Fruit fly (Drosophila melanogaster) whole organism, embryonic: Measurements from ENCODE around the gene CG14052.

Source experiments
- Atf-2 ChIP-seq: fragments of 200-800 bp; sonication (Bioruptor generic); optimal IDR thresholded peaks from 2 replicates; lab custom pipeline; 2016; ENCODE audit warnings: missing biosample characterization, missing genetic modification characterization
- Atf6 ChIP-seq: fragments of 200-800 bp; sonication (Bioruptor generic); IDR thresholded peaks from 2 replicates; pipeline ENCODE4 v1.3.6; 2022; ENCODE audit warnings: missing biosample characterization, missing genetic modification characterization
- CG10321 ChIP-seq: fragments of 200-800 bp; sonication (Bioruptor generic); IDR thresholded peaks from 2 replicates; pipeline ENCODE4 v1.3.6; 2022; ENCODE audit warnings: missing biosample characterization, missing genetic modification characterization
- CG10565 ChIP-seq: fragments of 200-800 bp; sonication (Bioruptor generic); optimal IDR thresholded peaks from 3 replicates; lab custom pipeline; 2016; ENCODE audit warnings: missing biosample characterization, mild to moderate bottlenecking, missing genetic modification characterization
- CG11696 ChIP-seq: fragments of 200-800 bp; sonication (Bioruptor generic); IDR thresholded peaks from 2 replicates; pipeline ENCODE4 v1.3.6; 2022; ENCODE audit warnings: missing biosample characterization, missing genetic modification characterization
- CG12071 ChIP-seq: fragments of 200-800 bp; sonication (Bioruptor generic); optimal IDR thresholded peaks from 3 replicates; lab custom pipeline; 2018; ENCODE audit warnings: missing biosample characterization, mild to moderate bottlenecking, missing genetic modification characterization
- CG12104 ChIP-seq: fragments of 200-800 bp; sonication (Bioruptor generic); optimal IDR thresholded peaks from 3 replicates; lab custom pipeline; 2016; ENCODE audit warnings: missing biosample characterization, missing genetic modification characterization
- CG12155 ChIP-seq: fragments of 200-800 bp; sonication (Bioruptor generic); optimal IDR thresholded peaks from 3 replicates; lab custom pipeline; 2016; ENCODE audit warnings: missing biosample characterization, missing genetic modification characterization
- CG15601 ChIP-seq: fragments of 200-800 bp; sonication (Bioruptor generic); optimal IDR thresholded peaks from 3 replicates; lab custom pipeline; 2019; ENCODE audit warnings: missing biosample characterization, mild to moderate bottlenecking, missing genetic modification characterization, moderate library complexity
- CG1603 ChIP-seq: fragments of 200-800 bp; sonication (Bioruptor generic); optimal IDR thresholded peaks from 2 replicates; lab custom pipeline; 2019; ENCODE audit warnings: missing biosample characterization, mild to moderate bottlenecking, missing genetic modification characterization, moderate library complexity
- CG17568 ChIP-seq: fragments of 200-800 bp; sonication (Bioruptor generic); optimal IDR thresholded peaks from 2 replicates; lab custom pipeline; 2018; ENCODE audit warnings: missing biosample characterization, mild to moderate bottlenecking, missing genetic modification characterization, moderate library complexity
- CG1792 ChIP-seq: fragments of 200-800 bp; sonication (Bioruptor generic); optimal IDR thresholded peaks from 2 replicates; lab custom pipeline; 2016; ENCODE audit warnings: missing biosample characterization, missing genetic modification characterization
- CG1832 ChIP-seq: fragments of 200-800 bp; sonication (Bioruptor generic); optimal IDR thresholded peaks from 2 replicates; lab custom pipeline; 2017; ENCODE audit warnings: missing biosample characterization, mild to moderate bottlenecking, missing genetic modification characterization, inconsistent platforms
- CG2199 ChIP-seq: fragments of 200-800 bp; sonication (Bioruptor generic); IDR thresholded peaks from 3 replicates; pipeline ENCODE4 v1.3.6; 2022; ENCODE audit warnings: missing biosample characterization, missing genetic modification characterization
- CG2678 ChIP-seq: fragments of 200-800 bp; sonication (Bioruptor generic); optimal IDR thresholded peaks from 3 replicates; lab custom pipeline; 2019; ENCODE audit warnings: missing biosample characterization, mild to moderate bottlenecking, missing genetic modification characterization, moderate library complexity
- CG31388 ChIP-seq: fragments of 200-800 bp; sonication (Bioruptor generic); optimal IDR thresholded peaks from 2 replicates; lab custom pipeline; 2016; ENCODE audit warnings: missing biosample characterization, missing genetic modification characterization
- CG6654 ChIP-seq: fragments of 200-800 bp; sonication (Bioruptor generic); optimal IDR thresholded peaks from 2 replicates; lab custom pipeline; 2017; ENCODE audit warnings: missing biosample characterization, mild to moderate bottlenecking, missing genetic modification characterization
- CG8388 ChIP-seq: fragments of 200-800 bp; sonication (Bioruptor generic); optimal IDR thresholded peaks from 2 replicates; lab custom pipeline; 2019; ENCODE audit warnings: missing biosample characterization, mild to moderate bottlenecking, missing genetic modification characterization, moderate library complexity
- D19A ChIP-seq: fragments of 200-800 bp; optimal IDR thresholded peaks from 3 replicates; lab custom pipeline; 2019; ENCODE audit warnings: missing biosample characterization, mild to moderate bottlenecking, missing genetic modification characterization, moderate library complexity
- Dbx ChIP-seq: fragments of 200-800 bp; sonication (Bioruptor generic); IDR thresholded peaks from 3 replicates; pipeline ENCODE4 v1.3.6; 2022; ENCODE audit warnings: missing biosample characterization, missing genetic modification characterization
- E2f2 ChIP-seq: fragments of 200-800 bp; sonication (Bioruptor generic); IDR thresholded peaks from 2 replicates; pipeline ENCODE4 v1.3.6; 2022; ENCODE audit warnings: missing biosample characterization, missing genetic modification characterization
- Fer3 ChIP-seq: fragments of 200-800 bp; sonication (Bioruptor generic); optimal IDR thresholded peaks from 2 replicates; lab custom pipeline; 2018; ENCODE audit warnings: missing biosample characterization, mild to moderate bottlenecking, missing genetic modification characterization, moderate library complexity
- H2.0 ChIP-seq: fragments of 200-800 bp; sonication (Bioruptor generic); IDR thresholded peaks from 2 replicates; pipeline ENCODE4 v1.3.6; 2022; ENCODE audit warnings: missing biosample characterization, missing genetic modification characterization
- Hmr ChIP-seq: fragments of 200-800 bp; sonication (Bioruptor generic); optimal IDR thresholded peaks from 3 replicates; lab custom pipeline; 2017; ENCODE audit warnings: mild to moderate bottlenecking, missing biosample characterization, missing genetic modification reagents, missing genetic modification characterization
- Myb ChIP-seq: fragments of 200-800 bp; sonication (Bioruptor generic); optimal IDR thresholded peaks from 2 replicates; lab custom pipeline; 2016; ENCODE audit warnings: missing biosample characterization, missing genetic modification characterization
- NC2β ChIP-seq: fragments of 200-800 bp; sonication (Bioruptor generic); optimal IDR thresholded peaks from 2 replicates; lab custom pipeline; 2016; ENCODE audit warnings: missing biosample characterization, missing genetic modification characterization
- Nf-YB ChIP-seq: fragments of 200-800 bp; sonication (Bioruptor generic); optimal IDR thresholded peaks from 3 replicates; lab custom pipeline; 2019; ENCODE audit warnings: missing biosample characterization, mild to moderate bottlenecking, missing genetic modification characterization, moderate library complexity
- Optix ChIP-seq: fragments of 200-800 bp; sonication (Bioruptor generic); IDR thresholded peaks from 3 replicates; pipeline ENCODE4 v1.3.6; 2022; ENCODE audit warnings: missing biosample characterization, missing genetic modification characterization
- Sox100B ChIP-seq: fragments of 200-800 bp; sonication (Bioruptor generic); optimal IDR thresholded peaks from 3 replicates; lab custom pipeline; 2018; ENCODE audit warnings: missing biosample characterization, mild to moderate bottlenecking, missing genetic modification characterization
- caup ChIP-seq: fragments of 200-800 bp; sonication (Bioruptor generic); optimal IDR thresholded peaks from 3 replicates; lab custom pipeline; 2017; ENCODE audit warnings: missing biosample characterization, mild to moderate bottlenecking, missing genetic modification characterization, moderate library complexity; ENCODE audit not compliant: severe bottlenecking
- cg ChIP-seq: fragments of 200-800 bp; sonication (Bioruptor generic); optimal IDR thresholded peaks from 3 replicates; lab custom pipeline; 2019; ENCODE audit warnings: missing biosample characterization, mild to moderate bottlenecking, missing genetic modification characterization, moderate library complexity
- crp ChIP-seq, 2 experiments: fragments of 200-800 bp; sonication (Bioruptor generic); optimal IDR thresholded peaks; 2 replicates in 1 of 2; 3 replicates in 1 of 2; lab custom pipeline; 2017; ENCODE audit warnings: missing biosample characterization in 2 of 2, missing genetic modification characterization in 2 of 2, mild to moderate bottlenecking in 1 of 2, moderate library complexity in 1 of 2
- dm ChIP-seq: fragments of 200-800 bp; sonication (Bioruptor generic); optimal IDR thresholded peaks from 3 replicates; lab custom pipeline; 2016; ENCODE audit warnings: missing biosample characterization, missing genetic modification characterization
- dpn ChIP-seq, 2 experiments: fragments of 200-800 bp; sonication (Bioruptor generic); optimal IDR thresholded peaks; 3 replicates each; lab custom pipeline; 2016; ENCODE audit warnings: missing biosample characterization in 2 of 2, missing genetic modification characterization in 2 of 2
- dysf ChIP-seq: fragments of 200-800 bp; sonication (Bioruptor generic); IDR thresholded peaks from 3 replicates; pipeline ENCODE4 v1.3.6; 2022; ENCODE audit warnings: missing biosample characterization, missing genetic modification characterization
- eyg ChIP-seq: fragments of 200-800 bp; sonication (Bioruptor generic); optimal IDR thresholded peaks from 3 replicates; lab custom pipeline; 2016; ENCODE audit warnings: missing biosample characterization, missing genetic modification characterization
- fru ChIP-seq: fragments of >200 bp; optimal IDR thresholded peaks from 2 replicates; lab custom pipeline; 2017
- fu2 ChIP-seq: fragments of 200-800 bp; sonication (Bioruptor generic); optimal IDR thresholded peaks from 2 replicates; lab custom pipeline; 2016; ENCODE audit warnings: missing biosample characterization, missing genetic modification characterization
- hb ChIP-seq: fragments of 200-800 bp; sonication (Bioruptor generic); IDR thresholded peaks from 3 replicates; pipeline ENCODE4 v1.3.6; 2022; ENCODE audit warnings: missing biosample characterization, missing genetic modification characterization; ENCODE audit not compliant: partially characterized antibody
- hth ChIP-seq: fragments of >200 bp; optimal IDR thresholded peaks from 2 replicates; lab custom pipeline; 2017; ENCODE audit warnings: inconsistent platforms
- jing ChIP-seq: fragments of 200-800 bp; sonication (Bioruptor generic); optimal IDR thresholded peaks from 2 replicates; lab custom pipeline; 2018; ENCODE audit warnings: missing biosample characterization, mild to moderate bottlenecking, missing genetic modification characterization
- org-1 ChIP-seq: fragments of 200-800 bp; sonication (Bioruptor generic); optimal IDR thresholded peaks from 2 replicates; lab custom pipeline; 2017; ENCODE audit warnings: missing biosample characterization, missing genetic modification characterization
- pan ChIP-seq, 4 experiments: fragments of >200 bp in 3 of 4; fragments of 200-800 bp in 1 of 4; sonication (Bioruptor generic) in 1 of 4; optimal IDR thresholded peaks in 3 of 4; IDR thresholded peaks in 1 of 4; 2 replicates each; pipeline versions ENCODE4 v1.3.6 to Lab custom; 2017 to 2022; ENCODE audit warnings: missing biosample characterization in 2 of 4, missing genetic modification characterization in 2 of 4, mixed read lengths in 1 of 4
- pfk ChIP-seq: fragments of 200-800 bp; sonication (Bioruptor generic); optimal IDR thresholded peaks from 2 replicates; lab custom pipeline; 2018; ENCODE audit warnings: missing biosample characterization, mild to moderate bottlenecking, missing genetic modification characterization, moderate library complexity
- seq ChIP-seq: fragments of 200-800 bp; sonication (Bioruptor generic); IDR thresholded peaks from 2 replicates; pipeline ENCODE4 v1.3.6; 2022; ENCODE audit warnings: missing biosample characterization, missing genetic modification characterization
- sqz ChIP-seq: fragments of 200-800 bp; sonication (Bioruptor generic); optimal IDR thresholded peaks from 3 replicates; lab custom pipeline; 2018; ENCODE audit warnings: missing biosample characterization, mild to moderate bottlenecking, missing genetic modification characterization
- trem ChIP-seq: fragments of 200-800 bp; optimal IDR thresholded peaks from 3 replicates; lab custom pipeline; 2019; ENCODE audit warnings: missing biosample characterization, mild to moderate bottlenecking, missing genetic modification characterization, moderate library complexity
- unpg ChIP-seq: fragments of 200-800 bp; sonication (Bioruptor generic); optimal IDR thresholded peaks from 3 replicates; lab custom pipeline; 2018; ENCODE audit warnings: missing biosample characterization, mild to moderate bottlenecking, missing genetic modification characterization, moderate library complexity
- wdn ChIP-seq: fragments of 200-800 bp; sonication (Bioruptor generic); IDR thresholded peaks from 2 replicates; pipeline ENCODE4 v1.3.6; 2022; ENCODE audit warnings: missing biosample characterization, missing genetic modification characterization

Gene CG14052

DNA sequence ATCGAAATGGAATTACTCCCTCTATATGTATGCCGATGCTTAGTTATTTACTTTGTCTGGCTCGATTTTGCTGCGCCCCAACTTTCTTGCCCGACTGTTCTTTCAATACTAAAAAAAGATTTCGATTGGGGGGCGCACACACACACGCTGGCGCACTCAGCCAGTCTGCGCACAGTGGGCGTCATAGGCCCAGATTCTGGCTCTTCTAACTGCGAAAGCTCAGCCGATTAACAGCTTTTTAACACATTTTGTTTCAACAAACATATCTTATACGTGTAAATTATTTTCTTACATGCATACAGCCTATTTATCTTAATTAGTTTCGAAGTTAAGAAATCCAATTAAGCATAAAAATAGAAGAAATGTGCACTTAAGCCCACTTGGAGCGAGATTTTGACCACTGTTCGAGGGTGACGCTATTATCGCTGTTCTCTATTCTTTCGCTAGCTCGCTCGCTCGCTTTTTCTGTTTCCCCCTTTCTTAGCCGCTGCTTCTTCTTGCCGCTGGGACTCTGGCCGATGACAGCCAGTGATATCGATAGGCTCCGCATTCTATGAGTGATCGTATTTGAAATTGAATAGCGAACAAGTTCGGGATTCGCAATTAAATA, 1.3 kb upstream of the CG14052 start, which contains the start of gene Vinc (continued):
- peak; percentile 62 for TF ChIP-seq Nf-YB (GFP tag; lab: Kevin White, UChicago)
- peak; percentile 86 for TF ChIP-seq E2f2 (GFP tag; lab: Robert Waterston, UW)
- TF ChIP-seq Fer3: peak; percentile 91
- peak; percentile 53 for TF ChIP-seq org-1 (GFP tag; lab: Kevin White, UChicago)
- TF ChIP-seq CG2678 (tag; lab: Kevin White, UChicago): peak; percentile 96
- peak; percentile 49 for TF ChIP-seq CG8388 (GFP tag; lab: Kevin White, UChicago)
- peak; percentile 74 for TF ChIP-seq CG12104 (GFP tag; lab: Kevin White, UChicago)
- TF ChIP-seq NC2β (GFP tag; lab: Kevin White, UChicago): peak; percentile 29
- no peak for TF ChIP-seq fru (lab: Kevin White, UChicago)
- TF ChIP-seq trem: peak; percentile 81
- peak; percentile 93 for TF ChIP-seq caup
- TF ChIP-seq CG15601 (tag; lab: Kevin White, UChicago): peak; percentile 54
- peak; percentile 51 for TF ChIP-seq CG31388 (GFP tag; lab: Kevin White, UChicago)
- peak; percentile 86 for TF ChIP-seq Hmr (GFP tag; lab: Kevin White, UChicago)
- TF ChIP-seq CG6654 (GFP tag; lab: Kevin White, UChicago): peak; percentile 79
- peak; percentile 69; the same call in 1 of the 2 replicates for TF ChIP-seq wdn
- no peak for TF ChIP-seq CG17568 (GFP tag; lab: Kevin White, UChicago)
- peak; percentile 95 for TF ChIP-seq dysf (GFP tag; lab: Robert Waterston, UW)
- no peak for TF ChIP-seq CG10565 (GFP tag; lab: Kevin White, UChicago)
- TF ChIP-seq eyg (GFP tag; lab: Kevin White, UChicago): peak; percentile 80
- TF ChIP-seq CG10321 (GFP tag; lab: Robert Waterston, UW): no peak
- peak; percentile 62 for TF ChIP-seq H2.0 (GFP tag; lab: Robert Waterston, UW)
- peak; percentile 96 for TF ChIP-seq CG12155 (GFP tag; lab: Kevin White, UChicago)
- no peak for TF ChIP-seq CG1603 (tag; lab: Kevin White, UChicago)
- no peak for TF ChIP-seq hb (GFP tag; lab: Robert Waterston, UW)
- TF ChIP-seq pan (optimal IDR thresholded peaks at IDR 0.05; lab: Kevin White, UChicago): no peak
- TF ChIP-seq pan (GFP tag; optimal IDR thresholded peaks at IDR 0.05 in 1 of 2, IDR thresholded peaks at IDR 0.05 in 1 of 2): peak in 1 of 2 experiments; percentile 75
- peak in 1 of 2 experiments; percentile 1 for TF ChIP-seq crp (GFP tag; optimal IDR thresholded peaks at IDR 0.05; lab: Kevin White, UChicago)
- TF ChIP-seq dpn (GFP tag; optimal IDR thresholded peaks at IDR 0.05; lab: Kevin White, UChicago): peak; percentile 79 to 89
- peak; percentile 73 for TF ChIP-seq unpg
- peak; percentile 36 for TF ChIP-seq dm (GFP tag; lab: Kevin White, UChicago)
- TF ChIP-seq hth (lab: Kevin White, UChicago): no peak
- TF ChIP-seq Dbx (GFP tag; lab: Robert Waterston, UW): peak; percentile 89
- peak; percentile 91 for TF ChIP-seq Atf6
- TF ChIP-seq sqz (GFP tag; lab: Kevin White, UChicago): peak; percentile 82
- no peak for TF ChIP-seq jing (GFP tag; lab: Kevin White, UChicago)
- peak; percentile 67 for TF ChIP-seq Atf-2 (GFP tag; lab: Kevin White, UChicago)
- TF ChIP-seq CG1792 (GFP tag; lab: Kevin White, UChicago): peak; percentile 65
- TF ChIP-seq D19A: peak; percentile 85
- TF ChIP-seq CG1832: no peak
- TF ChIP-seq Sox100B (GFP tag; lab: Kevin White, UChicago): no peak
- peak; percentile 52; the same call in 1 of the 3 replicates for TF ChIP-seq Optix (GFP tag; lab: Robert Waterston, UW)
- peak; percentile 66; the same call in 1 of the 2 replicates for TF ChIP-seq seq (GFP tag; lab: Robert Waterston, UW)
- TF ChIP-seq CG2199 (GFP tag; lab: Robert Waterston, UW): 0 out of 3 replicates have a peak, but pooled peaks have one; percentile 52
- peak; percentile 78 for TF ChIP-seq CG12071
- TF ChIP-seq CG11696: 0 out of 2 replicates have a peak, but pooled peaks have one; percentile 16
- peak; percentile 33 for TF ChIP-seq fu2 (GFP tag; lab: Kevin White, UChicago)
- TF ChIP-seq Myb: peak; percentile 58
- peak; percentile 71 for TF ChIP-seq cg (GFP tag; lab: Kevin White, UChicago)
- no peak for TF ChIP-seq pfk (GFP tag; lab: Kevin White, UChicago)
